Worm (Caenorhabditis elegans) whole organism, young adult: ENCODE data around the gene F25G6.8.

ENCODE experiments used
- K12H6.12 ChIP-seq: fragments of 200-800 bp; sonication (Bioruptor generic); optimal IDR thresholded peaks from 2 replicates; lab custom pipeline; 2018; ENCODE audit warnings: mild to moderate bottlenecking, missing genetic modification characterization, missing compliant biosample characterization
- fkh-3 ChIP-seq: sonication (generic microtip); optimal IDR thresholded peaks from 2 replicates; lab custom pipeline; 2016; ENCODE audit warnings: mild to moderate bottlenecking, missing genetic modification characterization, missing compliant biosample characterization
- hmg-1.2 ChIP-seq: fragments of 200-800 bp; sonication (Bioruptor generic); IDR thresholded peaks from 2 replicates; pipeline ENCODE4 v1.3.6; 2022; ENCODE audit warnings: missing genetic modification reagents, missing genetic modification characterization, missing compliant biosample characterization
- tbp1 ChIP-seq: fragments of 200-800 bp; sonication (Bioruptor generic); optimal IDR thresholded peaks from 2 replicates; lab custom pipeline; 2018; ENCODE audit warnings: mild to moderate bottlenecking, missing genetic modification characterization, missing compliant biosample characterization
- ztf-6 ChIP-seq: fragments of 200-800 bp; sonication (Bioruptor generic); IDR thresholded peaks from 2 replicates; pipeline ENCODE4 v1.3.6; 2022; ENCODE audit warnings: missing genetic modification reagents, missing genetic modification characterization, missing compliant biosample characterization

- no peak for TF ChIP-seq K12H6.12
- TF ChIP-seq ztf-6 = no peak
- no peak for TF ChIP-seq fkh-3 (tag; lab: Kevin White, UChicago)
- no peak for TF ChIP-seq hmg-1.2
- no peak for TF ChIP-seq tbp1
Observed at ce11 chrV:8599192-8599591, 34.2 kb upstream of the F25G6.8 start, which contains the start of gene F41E6.7.
